Worm (Caenorhabditis elegans): ENCODE data around the gene str-103.

The str-103 gene

ce11 chrV:16099441-16099840, 19.1 kb downstream of the str-103 start, which contains the start of gene str-7:
Gene str-7, minus strand, starts transcription at chrV:16099541.
- TF ChIP-seq elt-1 (tag; optimal IDR thresholded peaks at IDR 0.05): no peak
- no peak for TF ChIP-seq Y55F3AM.14 (GFP tag; optimal IDR thresholded peaks at IDR 0.05)
- no peak for TF ChIP-seq lin-39 (tag; optimal IDR thresholded peaks at IDR 0.05)

DNA sequence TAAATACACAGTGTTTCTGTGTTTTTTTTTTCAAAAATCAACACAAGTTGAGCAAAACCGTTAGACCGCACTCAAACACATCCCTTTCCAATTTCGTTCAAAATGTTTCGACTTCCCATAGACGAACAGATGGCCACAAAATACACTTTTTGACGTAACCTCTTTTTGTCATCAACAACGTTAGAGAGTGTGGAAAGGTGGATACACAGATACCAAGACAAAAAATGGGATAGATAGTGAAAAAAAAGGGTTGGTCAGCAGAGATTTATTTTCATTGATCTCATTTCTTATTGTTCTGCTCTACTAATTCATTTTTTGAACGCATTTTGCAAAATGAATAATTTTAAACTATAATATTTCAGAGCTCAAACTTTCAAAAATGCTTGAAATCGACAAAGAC, 23.6 kb downstream of the str-103 start:
- TF ChIP-seq nhr-23 (tag; optimal IDR thresholded peaks at IDR 0.05) (no peak), lin-11 (tag; optimal IDR thresholded peaks at IDR 0.05) (no peak), fos-1 (tag; optimal IDR thresholded peaks at IDR 0.05) (peak; percentile 26), sma-9 (GFP tag; optimal IDR thresholded peaks at IDR 0.05) (peak; percentile 57), sma-9 (tag; optimal IDR thresholded peaks at IDR 0.05) (no peak), mbf-1 (tag; optimal IDR thresholded peaks at IDR 0.05) (no peak), ztf-1 (GFP tag; conservative IDR thresholded peaks at IDR 0.05) (no peak), sem-4 (tag; optimal IDR thresholded peaks at IDR 0.05) (no peak), ceh-82 (tag; optimal IDR thresholded peaks at IDR 0.05) (no peak), mab-5 (tag; optimal IDR thresholded peaks at IDR 0.05) (no peak), skn-1 (tag; optimal IDR thresholded peaks at IDR 0.05) (no peak), nhr-129 (tag; optimal IDR thresholded peaks at IDR 0.05) (peak; percentile 47)

ce11 chrV:16094284-16094683, 24.2 kb downstream of the str-103 start, which contains the start of gene F22B8.7:
Gene F22B8.7, plus strand, starts transcription at chrV:16094584.
- TF ChIP-seq unc-39 (tag; optimal IDR thresholded peaks at IDR 0.05) (no peak), sem-4 (tag; optimal IDR thresholded peaks at IDR 0.05) (no peak), ztf-11 (tag; optimal IDR thresholded peaks at IDR 0.05) (no peak), mbf-1 (tag; optimal IDR thresholded peaks at IDR 0.05) (no peak), skn-1 (tag; optimal IDR thresholded peaks at IDR 0.05) (no peak), ama-1 (optimal IDR thresholded peaks at IDR 0.05) (no peak), unc-62 (GFP tag; optimal IDR thresholded peaks at IDR 0.05) (no peak), zag-1 (tag; optimal IDR thresholded peaks at IDR 0.05) (no peak), egl-27 (tag; optimal IDR thresholded peaks at IDR 0.05) (no peak), Y55F3AM.14 (GFP tag; optimal IDR thresholded peaks at IDR 0.05) (no peak), elt-3 (tag; optimal IDR thresholded peaks at IDR 0.05) (no peak), lin-11 (tag; optimal IDR thresholded peaks at IDR 0.05) (no peak), nhr-129 (tag; optimal IDR thresholded peaks at IDR 0.05) (no peak), mab-5 (tag; optimal IDR thresholded peaks at IDR 0.05) (no peak), blmp-1 (tag; optimal IDR thresholded peaks at IDR 0.05; ENCODE audit: insufficient read depth) (no peak), nhr-10 (tag; optimal IDR thresholded peaks at IDR 0.05) (no peak), sma-3 (GFP tag; optimal IDR thresholded peaks at IDR 0.05) (no peak)

DNA sequence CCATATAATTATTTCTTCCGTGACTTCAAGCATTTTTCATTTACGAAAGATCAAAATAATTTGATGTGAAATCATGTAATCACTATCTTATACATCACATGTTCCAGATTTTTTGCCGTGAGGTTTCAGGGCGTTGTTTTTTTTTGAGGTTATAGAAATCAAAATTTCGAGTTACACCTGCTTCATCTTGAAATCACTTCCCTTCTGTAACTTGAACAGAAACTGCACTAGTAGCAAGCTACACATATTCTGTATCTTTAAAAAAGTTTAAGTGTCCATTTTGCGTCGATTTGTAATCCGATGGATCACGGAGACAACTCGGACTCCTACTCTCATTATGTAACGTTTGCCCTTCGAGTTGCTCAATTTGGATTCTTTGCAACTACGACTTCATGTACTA, 27.8 kb downstream of the str-103 start, which contains the start of gene F22B8.3:
F22B8.3 (plus strand) TSS at position 301 of the 400 bp plus-strand sequence.
- no peak for TF ChIP-seq mab-5 (tag; optimal IDR thresholded peaks at IDR 0.05)
- no peak for TF ChIP-seq R02D3.7 (tag; optimal IDR thresholded peaks at IDR 0.05)
- TF ChIP-seq nhr-21 (tag; optimal IDR thresholded peaks at IDR 0.05): no peak
- TF ChIP-seq ztf-11 (tag; optimal IDR thresholded peaks at IDR 0.05): no peak
- no peak for TF ChIP-seq nhr-129 (tag; optimal IDR thresholded peaks at IDR 0.05)
- TF ChIP-seq sma-3 (GFP tag; optimal IDR thresholded peaks at IDR 0.05): no peak
- TF ChIP-seq nhr-6 (tag; optimal IDR thresholded peaks at IDR 0.05): no peak
- TF ChIP-seq crh-2 (tag; optimal IDR thresholded peaks at IDR 0.05): no peak
- TF ChIP-seq nhr-10 (tag; optimal IDR thresholded peaks at IDR 0.05): no peak
- no peak for TF ChIP-seq nhr-23 (tag; optimal IDR thresholded peaks at IDR 0.05)
- TF ChIP-seq lin-13 (GFP tag; optimal IDR thresholded peaks at IDR 0.05): no peak
- no peak for TF ChIP-seq dmd-4 (tag; optimal IDR thresholded peaks at IDR 0.05)
- TF ChIP-seq nhr-12 (tag; optimal IDR thresholded peaks at IDR 0.05): no peak
- TF ChIP-seq sma-9 (GFP tag; optimal IDR thresholded peaks at IDR 0.05): no peak
- TF ChIP-seq sma-9 (tag; optimal IDR thresholded peaks at IDR 0.05): no peak
- no peak for TF ChIP-seq ceh-16 (tag; optimal IDR thresholded peaks at IDR 0.05)
- no peak for TF ChIP-seq unc-62 (GFP tag; optimal IDR thresholded peaks at IDR 0.05)
- TF ChIP-seq mdl-1 (tag; optimal IDR thresholded peaks at IDR 0.05): no peak
- TF ChIP-seq snpc-4 (tag; optimal IDR thresholded peaks at IDR 0.05): no peak

- TF ChIP-seq unc-55 (GFP tag; optimal IDR thresholded peaks at IDR 0.05) (no peak), sem-4 (tag; optimal IDR thresholded peaks at IDR 0.05) (no peak), lin-11 (tag; optimal IDR thresholded peaks at IDR 0.05) (no peak), nhr-77 (tag; optimal IDR thresholded peaks at IDR 0.05) (no peak), nhr-23 (tag; optimal IDR thresholded peaks at IDR 0.05) (no peak), elt-1 (tag; optimal IDR thresholded peaks at IDR 0.05) (no peak), fos-1 (tag; optimal IDR thresholded peaks at IDR 0.05) (no peak), blmp-1 (tag; optimal IDR thresholded peaks at IDR 0.05; ENCODE audit: insufficient read depth) (no peak), alr-1 (tag; optimal IDR thresholded peaks at IDR 0.05) (no peak), crh-2 (tag; optimal IDR thresholded peaks at IDR 0.05) (no peak), unc-39 (tag; optimal IDR thresholded peaks at IDR 0.05) (no peak), mdl-1 (tag; optimal IDR thresholded peaks at IDR 0.05) (no peak), mab-5 (tag; optimal IDR thresholded peaks at IDR 0.05) (no peak), ztf-4 (tag; optimal IDR thresholded peaks at IDR 0.05) (no peak), nhr-21 (tag; optimal IDR thresholded peaks at IDR 0.05) (no peak)
Measured at ce11 chrV:16080678-16081077, 37.8 kb downstream of the str-103 start.
